Worm (Caenorhabditis elegans) whole organism, mixed stage, embryonic: ENCODE results near the gene C34B4.2.

Source experiments
- blmp-1 ChIP-seq: fragments of 150-350 bp; optimal IDR thresholded peaks from 2 replicates; lab custom pipeline; 2014; ENCODE audit warnings: missing biosample characterization, missing genetic modification characterization
- ceh-39 ChIP-seq: fragments of 150-350 bp; optimal IDR thresholded peaks from 2 replicates; lab custom pipeline; 2014; ENCODE audit warnings: missing biosample characterization, missing genetic modification characterization
- ceh-43 ChIP-seq: fragments of 200-800 bp; sonication (Bioruptor generic); optimal IDR thresholded peaks from 2 replicates; lab custom pipeline; 2018; ENCODE audit warnings: mild to moderate bottlenecking, missing genetic modification characterization, moderate library complexity, missing compliant biosample characterization
- ceh-83 ChIP-seq: fragments of 200-800 bp; sonication (Bioruptor generic); optimal IDR thresholded peaks from 2 replicates; lab custom pipeline; 2018; ENCODE audit warnings: mild to moderate bottlenecking, missing genetic modification characterization, missing compliant biosample characterization
- ces-1 ChIP-seq: fragments of 150-350 bp; optimal IDR thresholded peaks from 2 replicates; lab custom pipeline; 2014; ENCODE audit warnings: missing biosample characterization, missing genetic modification reagents, missing genetic modification characterization
- cnd-1 ChIP-seq: fragments of 200-800 bp; sonication (Bioruptor generic); optimal IDR thresholded peaks from 2 replicates; lab custom pipeline; 2018; ENCODE audit warnings: mild to moderate bottlenecking, missing genetic modification characterization, missing compliant biosample characterization
- drap-1 ChIP-seq: fragments of 200-800 bp; sonication (Bioruptor generic); optimal IDR thresholded peaks from 3 replicates; lab custom pipeline; 2018; ENCODE audit warnings: mild to moderate bottlenecking, missing genetic modification characterization, missing compliant biosample characterization
- elt-1 ChIP-seq: sonication (generic microtip); optimal IDR thresholded peaks from 2 replicates; lab custom pipeline; 2017; ENCODE audit warnings: missing genetic modification characterization, mild to moderate bottlenecking, missing compliant biosample characterization, antibody characterized with exemption, moderate library complexity, borderline replicate concordance; ENCODE audit not compliant: insufficient read depth
- elt-3 ChIP-seq: fragments of 150-350 bp; optimal IDR thresholded peaks from 2 replicates; lab custom pipeline; 2014; ENCODE audit warnings: missing biosample characterization, missing genetic modification characterization
- flh-1 ChIP-seq: fragments of 200-800 bp; sonication (Bioruptor generic); optimal IDR thresholded peaks from 2 replicates; lab custom pipeline; 2018; ENCODE audit warnings: mild to moderate bottlenecking, missing genetic modification characterization, moderate library complexity, missing compliant biosample characterization
- hlh-1 ChIP-seq: fragments of 150-350 bp; optimal IDR thresholded peaks from 2 replicates; lab custom pipeline; 2014; ENCODE audit warnings: missing biosample characterization, missing genetic modification reagents, missing genetic modification characterization
- lin-13 ChIP-seq: fragments of 150-350 bp; optimal IDR thresholded peaks from 2 replicates; lab custom pipeline; 2014; ENCODE audit warnings: missing biosample characterization, missing genetic modification characterization
- lsy-2 ChIP-seq: fragments of 150-350 bp; optimal IDR thresholded peaks from 2 replicates; lab custom pipeline; 2014; ENCODE audit warnings: missing biosample characterization, missing genetic modification characterization
- mab-5 ChIP-seq: fragments of 150-350 bp; optimal IDR thresholded peaks from 2 replicates; lab custom pipeline; 2014; ENCODE audit warnings: missing biosample characterization, missing genetic modification characterization
- mep-1 ChIP-seq: fragments of 150-350 bp; optimal IDR thresholded peaks from 2 replicates; lab custom pipeline; 2017; ENCODE audit warnings: missing biosample characterization, missing genetic modification reagents, missing genetic modification characterization, inconsistent platforms
- mls-2 ChIP-seq: sonication (generic microtip); optimal IDR thresholded peaks from 2 replicates; lab custom pipeline; 2016; ENCODE audit warnings: mild to moderate bottlenecking, missing genetic modification characterization, moderate library complexity, missing compliant biosample characterization
- nhr-12 ChIP-seq: fragments of 150-350 bp; optimal IDR thresholded peaks from 2 replicates; lab custom pipeline; 2014; ENCODE audit warnings: missing biosample characterization, missing genetic modification characterization
- nhr-2 ChIP-seq: fragments of 150-350 bp; optimal IDR thresholded peaks from 2 replicates; lab custom pipeline; 2014; ENCODE audit warnings: missing biosample characterization, missing genetic modification characterization
- nhr-237 ChIP-seq: fragments of 150-350 bp; optimal IDR thresholded peaks from 2 replicates; lab custom pipeline; 2014; ENCODE audit warnings: missing biosample characterization, missing genetic modification characterization
- nhr-28 ChIP-seq: fragments of 150-350 bp; optimal IDR thresholded peaks from 2 replicates; lab custom pipeline; 2014; ENCODE audit warnings: missing biosample characterization, missing genetic modification characterization
- nhr-76 ChIP-seq: sonication (generic microtip); optimal IDR thresholded peaks from 2 replicates; lab custom pipeline; 2017; ENCODE audit warnings: missing biosample characterization, missing genetic modification characterization
- pha-4 ChIP-seq: fragments of 150-350 bp; optimal IDR thresholded peaks from 2 replicates; lab custom pipeline; 2018; ENCODE audit warnings: missing biosample characterization, missing genetic modification reagents, missing genetic modification characterization
- sem-2 ChIP-seq: fragments of 200-800 bp; sonication (Bioruptor generic); optimal IDR thresholded peaks from 2 replicates; lab custom pipeline; 2018; ENCODE audit warnings: mild to moderate bottlenecking, missing genetic modification characterization, missing compliant biosample characterization
- snpc-4 ChIP-seq: fragments of 150-350 bp; optimal IDR thresholded peaks from 2 replicates; lab custom pipeline; 2014; ENCODE audit warnings: missing biosample characterization, missing genetic modification characterization
- sptf-1 ChIP-seq: sonication (generic microtip); optimal IDR thresholded peaks from 2 replicates; lab custom pipeline; 2017; ENCODE audit warnings: mild to moderate bottlenecking, missing genetic modification characterization, moderate library complexity, missing compliant biosample characterization
- tbx-8 ChIP-seq: fragments of 200-800 bp; sonication (Bioruptor generic); optimal IDR thresholded peaks from 2 replicates; lab custom pipeline; 2018; ENCODE audit warnings: mild to moderate bottlenecking, missing genetic modification characterization, moderate library complexity, missing compliant biosample characterization
- unc-120 ChIP-seq: sonication (generic microtip); optimal IDR thresholded peaks from 2 replicates; lab custom pipeline; 2017; ENCODE audit warnings: missing genetic modification characterization, missing compliant biosample characterization; ENCODE audit not compliant: poor library complexity, severe bottlenecking
- unc-39 ChIP-seq: fragments of 150-350 bp; optimal IDR thresholded peaks from 2 replicates; lab custom pipeline; 2014; ENCODE audit warnings: missing biosample characterization, missing genetic modification characterization
- unc-62 ChIP-seq: fragments of 150-350 bp; optimal IDR thresholded peaks from 2 replicates; lab custom pipeline; 2014; ENCODE audit warnings: missing biosample characterization, missing genetic modification reagents, missing genetic modification characterization
- ztf-11 ChIP-seq: fragments of 150-350 bp; optimal IDR thresholded peaks from 2 replicates; lab custom pipeline; 2014; ENCODE audit warnings: missing biosample characterization, missing genetic modification characterization

The C34B4.2 gene

DNA sequence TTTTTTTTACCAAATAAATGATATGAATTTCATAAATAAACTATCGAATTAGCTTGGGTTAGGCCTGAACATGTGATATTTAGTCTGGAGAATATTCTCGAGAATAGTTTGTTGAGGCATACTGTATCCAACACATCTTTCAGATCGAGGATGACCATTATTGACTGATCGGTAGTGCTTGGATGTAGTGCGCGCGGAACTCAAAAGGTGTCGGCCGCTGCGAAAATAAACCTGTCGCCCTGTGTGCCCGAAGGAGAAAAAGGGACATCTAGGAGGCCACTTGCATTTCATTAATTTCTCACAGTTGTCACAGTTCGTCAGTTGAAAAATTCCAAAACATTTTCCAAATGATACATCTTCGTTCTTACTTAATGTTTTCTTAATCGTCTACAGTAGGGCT lies 18.7 kb upstream of the C34B4.2 start:
- TF ChIP-seq unc-39 (tag; lab: Kevin White, UChicago) (no peak), nhr-76 (tag; lab: Kevin White, UChicago) (no peak), ztf-11 (tag; lab: Kevin White, UChicago) (no peak), drap-1 (GFP tag; lab: Kevin White, UChicago) (no peak), lsy-2 (tag; lab: Kevin White, UChicago) (no peak), nhr-12 (tag; lab: Kevin White, UChicago) (no peak), elt-3 (tag; lab: Kevin White, UChicago) (no peak), tbx-8 (no peak), ceh-43 (no peak), nhr-2 (no peak), nhr-237 (tag; lab: Kevin White, UChicago) (no peak), ceh-39 (tag; lab: Kevin White, UChicago) (no peak), sem-2 (GFP tag; lab: Kevin White, UChicago) (no peak), mep-1 (no peak), ceh-83 (no peak), snpc-4 (tag; lab: Kevin White, UChicago) (no peak), flh-1 (GFP tag; lab: Kevin White, UChicago) (no peak), lin-13 (tag; lab: Kevin White, UChicago) (no peak), nhr-28 (tag; lab: Kevin White, UChicago) (no peak), mls-2 (tag; lab: Kevin White, UChicago) (no peak)
- TF ChIP-seq, all 35 proteins: peak for 0

DNA sequence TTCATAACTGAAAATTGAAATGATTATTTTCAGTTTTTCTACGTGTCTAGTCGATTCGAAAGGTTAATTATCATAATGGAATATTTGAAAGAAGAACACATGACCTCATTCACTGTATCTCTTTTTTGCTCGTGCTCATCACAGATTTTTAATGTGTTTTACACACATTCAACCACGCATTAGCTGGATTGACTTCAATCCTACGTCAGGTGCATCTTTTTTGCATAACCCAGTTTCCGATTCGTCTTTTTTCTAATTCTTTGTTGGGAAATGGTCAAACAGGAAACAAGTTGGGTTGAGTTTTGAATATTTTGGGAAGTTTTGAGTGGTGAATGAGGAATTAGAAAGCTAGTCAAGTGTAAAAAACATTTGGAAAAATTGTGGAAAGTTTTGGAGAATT lies 12.6 kb upstream of the C34B4.2 start:
- TF ChIP-seq mep-1, result no peak
- TF ChIP-seq nhr-12 (tag; lab: Kevin White, UChicago), result no peak
- no peak for TF ChIP-seq ceh-39 (tag; lab: Kevin White, UChicago)
- TF ChIP-seq pha-4 (tag; lab: Kevin White, UChicago), result no peak
- no peak for TF ChIP-seq snpc-4 (tag; lab: Kevin White, UChicago)
- no peak for TF ChIP-seq tbx-8
- no peak for TF ChIP-seq ces-1 (GFP tag; lab: Kevin White, UChicago)
- TF ChIP-seq ceh-43, result no peak
- TF ChIP-seq cnd-1 (tag; lab: Kevin White, UChicago), result no peak
- no peak for TF ChIP-seq ceh-83
- no peak for TF ChIP-seq flh-1 (GFP tag; lab: Kevin White, UChicago)
- no peak for TF ChIP-seq sptf-1 (tag; lab: Kevin White, UChicago)
- no peak for TF ChIP-seq elt-1 (tag; lab: Kevin White, UChicago)
- no peak for TF ChIP-seq mab-5 (tag; lab: Kevin White, UChicago)
- no peak for TF ChIP-seq nhr-76 (tag; lab: Kevin White, UChicago)

DNA sequence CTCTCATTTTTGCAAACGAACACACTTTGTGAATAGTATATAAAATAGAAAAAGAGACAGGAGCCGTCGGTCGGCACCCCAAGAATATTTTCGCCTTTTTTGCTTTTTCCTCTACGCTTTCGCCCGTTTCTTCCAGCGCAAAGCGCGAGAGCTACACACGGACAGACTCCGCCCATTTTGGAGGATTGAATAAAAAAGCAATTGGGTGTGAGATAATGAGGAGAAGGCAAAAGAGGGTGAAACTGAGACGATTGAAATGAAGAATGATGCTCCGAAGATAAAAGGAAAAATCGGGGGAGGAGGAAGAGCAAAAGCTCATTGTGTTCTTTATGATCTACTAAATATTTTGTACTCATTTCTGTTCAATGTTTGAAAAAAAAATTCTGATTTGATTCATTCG lies 11.8 kb upstream of the C34B4.2 start, which contains the start of gene C34B4.3:
Gene C34B4.3, minus strand, starts transcription at position 101 of the 400 bp plus-strand sequence.
- no peak for TF ChIP-seq ces-1 (GFP tag; lab: Kevin White, UChicago)

DNA sequence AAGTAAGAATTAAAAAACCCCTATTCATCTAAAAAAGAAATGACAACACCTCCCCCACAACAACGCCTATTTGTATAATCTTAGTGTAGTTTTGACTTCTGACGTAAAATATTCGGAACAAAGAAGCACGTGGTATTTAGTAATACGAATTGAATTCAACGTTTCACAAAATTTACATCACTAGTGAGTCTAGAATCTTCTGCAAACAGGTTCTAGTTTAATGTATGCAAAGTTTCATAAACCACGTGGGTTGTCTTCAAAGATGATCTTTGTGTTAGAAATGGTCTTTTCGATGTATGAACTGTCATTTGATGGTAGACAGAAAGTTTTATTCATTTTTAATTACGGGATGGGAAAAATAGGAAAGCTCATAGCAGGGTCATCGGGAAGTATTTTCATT lies 9.7 kb upstream of the C34B4.2 start:
- TF ChIP-seq mep-1 (no peak), sptf-1 (tag; lab: Kevin White, UChicago) (no peak), ztf-11 (tag; lab: Kevin White, UChicago) (no peak), snpc-4 (tag; lab: Kevin White, UChicago) (no peak), cnd-1 (tag; lab: Kevin White, UChicago) (no peak), elt-1 (tag; lab: Kevin White, UChicago) (no peak), hlh-1 (tag; lab: Kevin White, UChicago) (no peak), unc-62 (GFP tag; lab: Kevin White, UChicago) (no peak), blmp-1 (tag; lab: Kevin White, UChicago) (no peak), flh-1 (GFP tag; lab: Kevin White, UChicago) (no peak), lin-13 (tag; lab: Kevin White, UChicago) (no peak), drap-1 (GFP tag; lab: Kevin White, UChicago) (no peak), nhr-12 (tag; lab: Kevin White, UChicago) (no peak), nhr-237 (tag; lab: Kevin White, UChicago) (no peak), unc-120 (tag; lab: Kevin White, UChicago) (no peak)

DNA sequence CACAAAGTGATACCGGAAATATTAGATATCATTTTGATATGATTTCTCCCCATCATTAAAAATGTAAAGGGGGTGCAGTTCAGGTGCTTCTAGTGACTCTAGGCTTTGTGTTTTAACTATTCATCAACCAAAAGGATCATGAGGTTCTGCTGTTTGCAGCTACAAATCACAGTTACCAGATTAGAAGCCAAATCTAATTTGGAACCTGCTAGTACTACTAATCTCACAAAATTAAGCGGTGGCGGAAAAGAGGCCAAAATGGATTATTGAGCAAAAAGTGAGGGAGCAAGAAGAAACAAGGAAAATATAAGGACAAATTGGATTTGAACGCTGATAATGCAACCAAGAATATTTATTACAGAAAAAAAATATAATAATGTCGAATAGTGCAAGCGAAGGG lies 8.7 kb upstream of the C34B4.2 start:
- TF ChIP-seq ztf-11 (tag; lab: Kevin White, UChicago) (no peak), ces-1 (GFP tag; lab: Kevin White, UChicago) (peak; percentile 54)
- TF ChIP-seq, all 35 proteins: peak for 1
